Fruit fly (Drosophila melanogaster): Measurements from ENCODE around the gene CG42570.

CG42570 gene

dm6 chr3L:15699626-15700337 is 17.8 kb upstream of the CG42570 start, which contains the start of gene comm2 (continued):
- no peak for TF ChIP-seq CG14710 (tag; optimal IDR thresholded peaks at IDR 0.05)
- no peak for TF ChIP-seq Hr3 (GFP tag; optimal IDR thresholded peaks at IDR 0.05)
- no peak for TF ChIP-seq Elba2 (GFP tag; optimal IDR thresholded peaks at IDR 0.05)
- TF ChIP-seq CG31441 (GFP tag; IDR thresholded peaks at IDR 0.05), result no peak
- TF ChIP-seq bbx (GFP tag; IDR thresholded peaks at IDR 0.05; ENCODE audit: partially characterized antibody), result peak; percentile 70
- TF ChIP-seq CG8089 (GFP tag; optimal IDR thresholded peaks at IDR 0.05), result no peak
- no peak for TF ChIP-seq CG10431 (GFP tag; optimal IDR thresholded peaks at IDR 0.05)
- TF ChIP-seq mld (GFP tag; IDR thresholded peaks at IDR 0.05; ENCODE audit: partially characterized antibody), result no peak
- TF ChIP-seq Antp (GFP tag; optimal IDR thresholded peaks at IDR 0.05), result no peak
- peak; percentile 21; the same call in 1 of the 3 replicates for TF ChIP-seq HLH4C (GFP tag; IDR thresholded peaks at IDR 0.05; ENCODE audit: partially characterized antibody)
- TF ChIP-seq ranshi (GFP tag; IDR thresholded peaks at IDR 0.05), result no peak
- TF ChIP-seq CHES-1-like (GFP tag; optimal IDR thresholded peaks at IDR 0.05), result no peak
- no peak for TF ChIP-seq CG14014 (GFP tag; IDR thresholded peaks at IDR 0.05)
- TF ChIP-seq cg (GFP tag; optimal IDR thresholded peaks at IDR 0.05), result no peak
- no peak for TF ChIP-seq pnt (GFP tag; optimal IDR thresholded peaks at IDR 0.05)
- no peak for TF ChIP-seq CG11504 (tag; optimal IDR thresholded peaks at IDR 0.05)
- no peak for TF ChIP-seq CG7556 (GFP tag; optimal IDR thresholded peaks at IDR 0.05)
- no peak for TF ChIP-seq CG4328 (GFP tag; optimal IDR thresholded peaks at IDR 0.05)
- no peak for TF ChIP-seq maf-S (GFP tag; optimal IDR thresholded peaks at IDR 0.05)
- no peak for TF ChIP-seq CG7786 (GFP tag; optimal IDR thresholded peaks at IDR 0.05)
- 0 out of 2 replicates have a peak, but pooled peaks have one; percentile 20 for TF ChIP-seq nerfin-2 (GFP tag; IDR thresholded peaks at IDR 0.05; ENCODE audit: partially characterized antibody)
- TF ChIP-seq CG15011 (GFP tag; optimal IDR thresholded peaks at IDR 0.05), result no peak
- TF ChIP-seq CG31388 (GFP tag; optimal IDR thresholded peaks at IDR 0.05), result no peak
- TF ChIP-seq CG3995 (GFP tag; optimal IDR thresholded peaks at IDR 0.05), result no peak
- TF ChIP-seq Hsf (GFP tag; optimal IDR thresholded peaks at IDR 0.05), result no peak
- no peak for TF ChIP-seq Dfd (GFP tag; optimal IDR thresholded peaks at IDR 0.05)
- TF ChIP-seq grau (tag; optimal IDR thresholded peaks at IDR 0.05), result no peak
- TF ChIP-seq gce (GFP tag; IDR thresholded peaks at IDR 0.05), result no peak
- no peak for TF ChIP-seq CG1603 (tag; optimal IDR thresholded peaks at IDR 0.05)
- no peak for TF ChIP-seq Dip2 (GFP tag; IDR thresholded peaks at IDR 0.05)
- TF ChIP-seq nau (GFP tag; optimal IDR thresholded peaks at IDR 0.05), result no peak
- no peak for TF ChIP-seq Hmx (GFP tag; optimal IDR thresholded peaks at IDR 0.05)
- no peak for TF ChIP-seq gem (tag; optimal IDR thresholded peaks at IDR 0.05)
- TF ChIP-seq Abd-B (GFP tag; optimal IDR thresholded peaks at IDR 0.05), result no peak
- TF ChIP-seq p53 (GFP tag; optimal IDR thresholded peaks at IDR 0.05), result no peak
- TF ChIP-seq crol (GFP tag; IDR thresholded peaks at IDR 0.05), result peak; percentile 13; the same call in 1 of the 2 replicates
- TF ChIP-seq NFAT (GFP tag; IDR thresholded peaks at IDR 0.05), result no peak
- TF ChIP-seq CoRest (tag; optimal IDR thresholded peaks at IDR 0.05), result no peak
- TF ChIP-seq CG2889 (GFP tag; IDR thresholded peaks at IDR 0.05), result no peak
- TF ChIP-seq nmo (GFP tag; optimal IDR thresholded peaks at IDR 0.05), result no peak
- no peak for TF ChIP-seq pho (GFP tag; optimal IDR thresholded peaks at IDR 0.05)
- no peak for TF ChIP-seq CG3065 (GFP tag; optimal IDR thresholded peaks at IDR 0.05)
- no peak for TF ChIP-seq Usf (GFP tag; optimal IDR thresholded peaks at IDR 0.05)
- no peak for TF ChIP-seq ems (GFP tag; optimal IDR thresholded peaks at IDR 0.05)
- no peak for TF ChIP-seq dan (GFP tag; IDR thresholded peaks at IDR 0.05)
- no peak for TF ChIP-seq CG8290 (GFP tag; optimal IDR thresholded peaks at IDR 0.05)
- peak in 1 of 2 experiments; percentile 19 for TF ChIP-seq CG8290 (tag; optimal IDR thresholded peaks at IDR 0.05)
- TF ChIP-seq D19A (tag; optimal IDR thresholded peaks at IDR 0.05), result peak; percentile 8
- TF ChIP-seq CG5245 (GFP tag; optimal IDR thresholded peaks at IDR 0.05), result no peak
- no peak for TF ChIP-seq gro (GFP tag; optimal IDR thresholded peaks at IDR 0.05)
- no peak for TF ChIP-seq CG13624 (GFP tag; optimal IDR thresholded peaks at IDR 0.05)
